Worm (Caenorhabditis elegans) whole organism, midembryonic: ENCODE results near the gene F41G3.19.

Experiments
- T22C8.4 ChIP-seq: fragments of 200-800 bp; sonication (Bioruptor generic); IDR thresholded peaks from 2 replicates; pipeline ENCODE4 v1.3.6; 2022; ENCODE audit warnings: missing genetic modification characterization, missing compliant biosample characterization
- cog-1 ChIP-seq: sonication (generic microtip); optimal IDR thresholded peaks from 2 replicates; lab custom pipeline; 2016; ENCODE audit warnings: missing genetic modification characterization, missing compliant biosample characterization
- flt-1 ChIP-seq: fragments of 200-800 bp; sonication (Bioruptor generic); IDR thresholded peaks from 2 replicates; pipeline ENCODE4 v1.3.6; 2022; ENCODE audit warnings: missing genetic modification characterization, missing compliant biosample characterization
- klf-2 ChIP-seq: fragments of 200-800 bp; sonication (Bioruptor generic); conservative IDR thresholded peaks from 2 replicates; pipeline ENCODE4 v1.3.6; 2022; ENCODE audit warnings: missing genetic modification reagents, missing genetic modification characterization, missing compliant biosample characterization
- med-1 ChIP-seq: sonication (generic microtip); optimal IDR thresholded peaks from 2 replicates; lab custom pipeline; 2017; ENCODE audit warnings: missing genetic modification characterization, mild to moderate bottlenecking, missing compliant biosample characterization, antibody characterized with exemption, missing genetic modification reagents; ENCODE audit not compliant: insufficient read depth
- ref-1 ChIP-seq: fragments of 200-800 bp; sonication (Bioruptor generic); conservative IDR thresholded peaks from 2 replicates; pipeline ENCODE4 v1.3.6; 2022; ENCODE audit warnings: missing genetic modification reagents, missing genetic modification characterization, missing compliant biosample characterization
- tab-1 ChIP-seq: fragments of 200-800 bp; sonication (Bioruptor generic); IDR thresholded peaks from 2 replicates; pipeline ENCODE4 v1.3.6; 2022; ENCODE audit warnings: missing genetic modification characterization, missing compliant biosample characterization
- ztf-23 ChIP-seq: fragments of 200-800 bp; sonication (Bioruptor generic); IDR thresholded peaks from 2 replicates; pipeline ENCODE4 v1.3.6; 2022; ENCODE audit warnings: missing genetic modification reagents, missing genetic modification characterization, missing compliant biosample characterization
- ztf-29 ChIP-seq: fragments of 200-800 bp; sonication (Bioruptor generic); IDR thresholded peaks from 2 replicates; pipeline ENCODE4 v1.3.6; 2022; ENCODE audit warnings: missing genetic modification reagents, missing genetic modification characterization, missing compliant biosample characterization

Gene F41G3.19

ce11 chrII:6752027-6752426 lies at the start of gene F41G3.19:
TSS of gene F41G3.19 (minus strand) at chrII:6752127.
- no peak for TF ChIP-seq ztf-23
- no peak for TF ChIP-seq T22C8.4 (GFP tag; lab: Robert Waterston, UW)
- TF ChIP-seq flt-1 (GFP tag; lab: Robert Waterston, UW): no peak
- no peak for TF ChIP-seq med-1 (GFP tag; lab: Kevin White, UChicago)
- TF ChIP-seq ref-1 (GFP tag; lab: Robert Waterston, UW): no peak
- no peak for TF ChIP-seq tab-1
- TF ChIP-seq cog-1 (tag; lab: Kevin White, UChicago): no peak
- TF ChIP-seq ztf-29 (GFP tag; lab: Robert Waterston, UW): no peak
- no peak for TF ChIP-seq klf-2

- no peak for TF ChIP-seq ztf-23
Measured at ce11 chrII:6801262-6801661, 49.3 kb upstream of the F41G3.19 start.

ce11 chrII:6800104-6800711 lies 48.3 kb upstream of the F41G3.19 start, which contains the start of gene F31E8.4:
TSS of gene F31E8.4 (minus strand) at chrII:6800154.
- no peak for TF ChIP-seq ref-1 (GFP tag; lab: Robert Waterston, UW)
- TF ChIP-seq flt-1 (GFP tag; lab: Robert Waterston, UW): no peak
- TF ChIP-seq tab-1: 0 out of 2 replicates have a peak, but pooled peaks have one; percentile 23
- TF ChIP-seq cog-1 (tag; lab: Kevin White, UChicago): no peak
- TF ChIP-seq klf-2: no peak

ce11 chrII:6797771-6798440 lies 46.0 kb upstream of the F41G3.19 start:
- TF ChIP-seq flt-1 (GFP tag; lab: Robert Waterston, UW): peak; percentile 42; the same call in 1 of the 2 replicates

- TF ChIP-seq ref-1 (GFP tag; lab: Robert Waterston, UW): no peak
- TF ChIP-seq ztf-29 (GFP tag; lab: Robert Waterston, UW): no peak
- TF ChIP-seq ztf-23: no peak
Measured at ce11 chrII:6791891-6792290, 40.0 kb upstream of the F41G3.19 start, which contains the start of gene T13C2.2. TSS of gene T13C2.2 (plus strand) at chrII:6792191.

- TF ChIP-seq klf-2: no peak
- TF ChIP-seq ztf-23: no peak
- no peak for TF ChIP-seq ztf-29 (GFP tag; lab: Robert Waterston, UW)
- TF ChIP-seq T22C8.4 (GFP tag; lab: Robert Waterston, UW): no peak
- TF ChIP-seq med-1 (GFP tag; lab: Kevin White, UChicago): no peak
Measured at ce11 chrII:6788672-6789298, 36.9 kb upstream of the F41G3.19 start, which contains the start of gene T13C2.3. TSS of gene T13C2.3 (plus strand) at chrII:6789248.

ce11 chrII:6783377-6783829 lies 31.5 kb upstream of the F41G3.19 start, which contains the start of gene gldi-2:
TSS of gene gldi-2 (plus strand) at chrII:6783427.
- no peak for TF ChIP-seq ztf-23
- TF ChIP-seq ref-1 (GFP tag; lab: Robert Waterston, UW): no peak
- TF ChIP-seq klf-2: no peak
- no peak for TF ChIP-seq flt-1 (GFP tag; lab: Robert Waterston, UW)
- TF ChIP-seq tab-1: no peak
- no peak for TF ChIP-seq cog-1 (tag; lab: Kevin White, UChicago)
- no peak for TF ChIP-seq ztf-29 (GFP tag; lab: Robert Waterston, UW)
- TF ChIP-seq med-1 (GFP tag; lab: Kevin White, UChicago): no peak
- no peak for TF ChIP-seq T22C8.4 (GFP tag; lab: Robert Waterston, UW)

- TF ChIP-seq tab-1: no peak
Measured at ce11 chrII:6782738-6783163, 30.8 kb upstream of the F41G3.19 start.

- no peak for TF ChIP-seq med-1 (GFP tag; lab: Kevin White, UChicago)
- no peak for TF ChIP-seq ztf-29 (GFP tag; lab: Robert Waterston, UW)
- TF ChIP-seq cog-1 (tag; lab: Kevin White, UChicago): no peak
- no peak for TF ChIP-seq klf-2
- no peak for TF ChIP-seq tab-1
- no peak for TF ChIP-seq T22C8.4 (GFP tag; lab: Robert Waterston, UW)
- no peak for TF ChIP-seq ref-1 (GFP tag; lab: Robert Waterston, UW)
- TF ChIP-seq ztf-23: no peak
- TF ChIP-seq flt-1 (GFP tag; lab: Robert Waterston, UW): no peak
Measured at ce11 chrII:6781983-6782382, 30.1 kb upstream of the F41G3.19 start.

ce11 chrII:6781231-6781630 lies 29.3 kb upstream of the F41G3.19 start:
- TF ChIP-seq T22C8.4 (GFP tag; lab: Robert Waterston, UW) (no peak), tab-1 (no peak), flt-1 (GFP tag; lab: Robert Waterston, UW) (no peak), med-1 (GFP tag; lab: Kevin White, UChicago) (no peak), ref-1 (GFP tag; lab: Robert Waterston, UW) (no peak), cog-1 (tag; lab: Kevin White, UChicago) (no peak), ztf-29 (GFP tag; lab: Robert Waterston, UW) (no peak), ztf-23 (no peak), klf-2 (no peak)
